Fruit fly (Drosophila melanogaster) whole organism, adult: ENCODE measurements around the gene Bmcp.

Experiments
- CG11617 ChIP-seq: fragments of 200-800 bp; sonication (Bioruptor generic); optimal IDR thresholded peaks from 2 replicates; lab custom pipeline; 2017; ENCODE audit warnings: mild to moderate bottlenecking, missing biosample characterization, missing genetic modification reagents, missing genetic modification characterization
- CG12768 ChIP-seq: fragments of 200-800 bp; sonication (Bioruptor generic); optimal IDR thresholded peaks from 2 replicates; lab custom pipeline; 2017; ENCODE audit warnings: missing biosample characterization, missing genetic modification characterization, mild to moderate bottlenecking, moderate library complexity, missing genetic modification reagents
- CG14711 ChIP-seq: fragments of 200-800 bp; sonication (Bioruptor generic); optimal IDR thresholded peaks from 2 replicates; lab custom pipeline; 2018; ENCODE audit warnings: missing biosample characterization, mild to moderate bottlenecking, missing genetic modification characterization, moderate library complexity
- CG1620 ChIP-seq: fragments of 200-800 bp; sonication (Bioruptor generic); optimal IDR thresholded peaks from 2 replicates; lab custom pipeline; 2016; ENCODE audit warnings: missing biosample characterization, missing genetic modification characterization
- CG33017 ChIP-seq: fragments of 200-800 bp; sonication (Bioruptor generic); optimal IDR thresholded peaks from 2 replicates; lab custom pipeline; 2018; ENCODE audit warnings: missing biosample characterization, mild to moderate bottlenecking, missing genetic modification characterization, moderate library complexity
- CG5204 ChIP-seq: fragments of 200-800 bp; sonication (Bioruptor generic); optimal IDR thresholded peaks from 2 replicates; lab custom pipeline; 2016; ENCODE audit warnings: missing biosample characterization, missing genetic modification characterization
- CG7045 ChIP-seq: fragments of 200-800 bp; sonication (Bioruptor generic); optimal IDR thresholded peaks from 2 replicates; lab custom pipeline; 2017; ENCODE audit warnings: missing biosample characterization, mild to moderate bottlenecking, missing genetic modification characterization
- CG7101 ChIP-seq: fragments of 200-800 bp; sonication (Bioruptor generic); optimal IDR thresholded peaks from 2 replicates; lab custom pipeline; 2018; ENCODE audit warnings: missing biosample characterization, mild to moderate bottlenecking, missing genetic modification characterization, moderate library complexity
- Clk ChIP-seq: fragments of 200-800 bp; sonication (Bioruptor generic); optimal IDR thresholded peaks from 2 replicates; lab custom pipeline; 2017; ENCODE audit warnings: missing biosample characterization, missing genetic modification characterization
- Crg-1 ChIP-seq: fragments of 200-800 bp; sonication (Bioruptor generic); optimal IDR thresholded peaks from 2 replicates; lab custom pipeline; 2016; ENCODE audit warnings: missing biosample characterization, missing genetic modification characterization
- Hr96 ChIP-seq: fragments of 200-800 bp; sonication (Bioruptor generic); optimal IDR thresholded peaks from 2 replicates; lab custom pipeline; 2016; ENCODE audit warnings: missing biosample characterization, missing genetic modification characterization
- Mnt ChIP-seq: fragments of 200-800 bp; sonication (Bioruptor generic); optimal IDR thresholded peaks from 2 replicates; lab custom pipeline; 2016; ENCODE audit warnings: missing biosample characterization, mild to moderate bottlenecking, missing genetic modification characterization
- bab1 ChIP-seq: fragments of 200-800 bp; sonication (Bioruptor generic); optimal IDR thresholded peaks from 3 replicates; lab custom pipeline; 2019; ENCODE audit warnings: missing biosample characterization, mild to moderate bottlenecking, missing genetic modification characterization, moderate library complexity
- cic ChIP-seq: fragments of 200-800 bp; sonication (Bioruptor generic); optimal IDR thresholded peaks from 2 replicates; lab custom pipeline; 2017; ENCODE audit warnings: missing biosample characterization, mild to moderate bottlenecking, missing genetic modification characterization, moderate library complexity
- cnc ChIP-seq, 2 experiments: fragments of >200 bp; optimal IDR thresholded peaks; 2 replicates each; lab custom pipeline; 2017
- kay ChIP-seq: fragments of 200-800 bp; sonication (Bioruptor generic); peaks from one replicate; lab custom pipeline; 2016; ENCODE audit warnings: missing biosample characterization, missing genetic modification characterization, borderline replicate concordance
- ovo ChIP-seq: fragments of 200-800 bp; sonication (Bioruptor generic); optimal IDR thresholded peaks from 2 replicates; lab custom pipeline; 2016; ENCODE audit warnings: missing biosample characterization, missing genetic modification characterization
- pad ChIP-seq: fragments of 200-800 bp; sonication (Bioruptor generic); optimal IDR thresholded peaks from 3 replicates; lab custom pipeline; 2017; ENCODE audit warnings: missing biosample characterization, missing genetic modification characterization, mild to moderate bottlenecking, moderate library complexity, missing genetic modification reagents
- tj ChIP-seq: fragments of 200-800 bp; sonication (Bioruptor generic); optimal IDR thresholded peaks from 3 replicates; lab custom pipeline; 2017; ENCODE audit warnings: missing biosample characterization, mild to moderate bottlenecking, missing genetic modification characterization, moderate library complexity
- toe ChIP-seq: fragments of 200-800 bp; sonication (Bioruptor generic); optimal IDR thresholded peaks from 2 replicates; lab custom pipeline; 2016; ENCODE audit warnings: missing biosample characterization, missing genetic modification characterization

Bmcp gene

DNA sequence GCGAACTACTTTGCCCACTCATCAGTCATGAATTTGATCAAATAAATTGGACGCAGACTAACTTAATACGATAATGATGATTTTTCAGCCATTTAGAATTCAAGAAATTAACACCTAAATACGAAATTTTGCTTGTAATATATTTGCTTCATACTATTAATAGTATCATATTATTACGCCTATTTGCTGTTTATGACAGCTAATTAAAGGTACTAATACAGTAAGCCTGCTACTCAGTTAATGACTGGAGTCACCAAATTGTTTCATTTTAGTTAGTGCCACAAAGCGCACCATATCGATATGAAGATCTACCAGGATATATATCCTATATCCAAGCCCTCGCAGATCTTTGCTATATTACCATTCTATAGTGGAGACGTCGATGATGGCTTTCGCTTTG is 30.3 kb downstream of the Bmcp start, which contains the start of gene Gr68a:
Gene Gr68a, plus strand, starts transcription at position 301 of the 400 bp plus-strand sequence.
- TF ChIP-seq CG12768 (GFP tag; lab: Kevin White, UChicago) (no peak), cic (GFP tag; lab: Kevin White, UChicago) (no peak)

DNA sequence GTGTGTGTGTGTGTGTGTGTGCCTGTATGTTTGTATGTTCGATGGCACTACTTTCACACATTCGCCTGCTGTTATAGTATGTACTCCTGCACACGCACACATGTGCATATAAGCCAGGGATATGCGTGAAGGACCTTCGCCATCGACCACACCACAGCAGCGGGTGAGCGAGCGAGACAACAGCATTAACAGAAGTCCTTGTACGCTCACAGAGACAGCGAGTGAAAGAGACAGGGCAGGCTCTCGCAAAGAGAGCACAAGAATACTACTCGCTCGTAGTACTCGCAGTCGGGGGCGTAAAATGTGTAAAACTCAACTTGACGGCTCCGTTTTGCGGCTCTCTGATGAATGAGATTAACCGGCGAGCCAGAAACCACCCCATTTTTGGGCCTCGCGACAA is 44.2 kb downstream of the Bmcp start:
- TF ChIP-seq pad (GFP tag; lab: Kevin White, UChicago) (no peak), cic (GFP tag; lab: Kevin White, UChicago) (no peak), Hr96 (GFP tag; lab: Kevin White, UChicago) (no peak), tj (GFP tag; lab: Kevin White, UChicago) (no peak), CG1620 (GFP tag; lab: Kevin White, UChicago) (no peak), Crg-1 (GFP tag; lab: Kevin White, UChicago) (no peak), CG14711 (tag; lab: Kevin White, UChicago) (no peak), CG33017 (tag; lab: Kevin White, UChicago) (no peak)

DNA sequence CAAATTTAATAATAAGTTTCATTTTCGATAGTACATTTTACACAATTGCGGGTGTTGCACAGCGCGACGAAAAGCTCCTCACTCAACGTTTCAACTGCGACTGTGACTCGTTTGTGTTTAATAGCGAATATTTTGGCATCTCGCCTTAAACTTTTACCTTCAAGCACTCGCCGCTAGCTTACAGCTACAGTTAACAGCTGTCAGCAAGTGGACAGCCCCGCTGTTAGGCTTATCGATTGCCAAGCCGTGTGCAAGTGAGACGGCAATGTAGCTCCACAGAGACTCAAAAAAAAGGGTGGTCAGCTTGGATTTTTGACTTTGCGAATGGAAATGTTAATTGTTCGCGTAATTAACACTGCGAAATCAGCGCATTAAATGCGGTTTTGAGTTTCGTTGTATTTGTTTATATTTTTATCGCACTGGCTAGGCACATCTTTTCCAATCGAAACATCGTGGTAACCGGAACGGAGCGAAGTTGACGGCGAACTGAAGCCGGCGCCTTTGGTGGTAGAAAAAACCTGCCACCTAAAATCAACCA is 45.0 kb downstream of the Bmcp start, which contains the start of gene loaf:
Gene loaf, minus strand, starts transcription at position 488 of the 538 bp plus-strand sequence.
- TF ChIP-seq cnc (optimal IDR thresholded peaks at IDR 0.05; lab: Kevin White, UChicago): no peak
- no peak for TF ChIP-seq bab1 (GFP tag; lab: Kevin White, UChicago)
- TF ChIP-seq CG33017 (tag; lab: Kevin White, UChicago): no peak
- TF ChIP-seq CG1620 (GFP tag; lab: Kevin White, UChicago): no peak
- TF ChIP-seq pad (GFP tag; lab: Kevin White, UChicago): no peak
- TF ChIP-seq Clk (GFP tag; lab: Kevin White, UChicago): no peak
- no peak for TF ChIP-seq kay
- TF ChIP-seq CG11617 (GFP tag; lab: Kevin White, UChicago): no peak
- no peak for TF ChIP-seq CG5204 (GFP tag; lab: Kevin White, UChicago)
- TF ChIP-seq cic (GFP tag; lab: Kevin White, UChicago): no peak
- TF ChIP-seq Hr96 (GFP tag; lab: Kevin White, UChicago): no peak
- TF ChIP-seq CG7045 (GFP tag; lab: Kevin White, UChicago): no peak
- no peak for TF ChIP-seq ovo (GFP tag; lab: Kevin White, UChicago)
- no peak for TF ChIP-seq CG14711 (tag; lab: Kevin White, UChicago)
- no peak for TF ChIP-seq Crg-1 (GFP tag; lab: Kevin White, UChicago)
- TF ChIP-seq CG12768 (GFP tag; lab: Kevin White, UChicago): no peak

DNA sequence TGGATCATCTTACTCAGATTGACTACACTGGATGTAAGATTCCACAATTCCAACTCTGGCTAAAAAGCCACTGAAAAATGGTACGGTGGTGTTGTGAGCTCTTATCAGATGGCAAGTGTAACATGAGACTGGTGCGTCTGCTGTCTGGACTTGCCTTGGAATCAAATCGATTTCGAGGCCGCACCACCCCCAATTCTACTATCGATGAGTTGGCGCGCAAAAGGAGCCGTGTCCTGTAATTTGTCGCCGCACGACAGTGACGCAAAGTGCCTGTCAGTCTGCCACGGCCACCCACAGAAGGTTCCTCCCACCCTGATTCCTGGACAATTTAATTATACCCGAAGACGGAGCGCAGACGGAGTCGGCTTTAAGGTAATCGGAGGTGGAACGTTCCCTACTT is 45.8 kb downstream of the Bmcp start:
- TF ChIP-seq Hr96 (GFP tag; lab: Kevin White, UChicago) (no peak), tj (GFP tag; lab: Kevin White, UChicago) (no peak), CG14711 (tag; lab: Kevin White, UChicago) (no peak), Crg-1 (GFP tag; lab: Kevin White, UChicago) (no peak), Mnt (no peak), kay (no peak), toe (GFP tag; lab: Kevin White, UChicago) (no peak), cic (GFP tag; lab: Kevin White, UChicago) (no peak), CG11617 (GFP tag; lab: Kevin White, UChicago) (no peak), CG12768 (GFP tag; lab: Kevin White, UChicago) (no peak), CG33017 (tag; lab: Kevin White, UChicago) (no peak), CG7101 (no peak), pad (GFP tag; lab: Kevin White, UChicago) (no peak), cnc (optimal IDR thresholded peaks at IDR 0.05; lab: Kevin White, UChicago) (no peak), bab1 (GFP tag; lab: Kevin White, UChicago) (no peak), ovo (GFP tag; lab: Kevin White, UChicago) (no peak)

DNA sequence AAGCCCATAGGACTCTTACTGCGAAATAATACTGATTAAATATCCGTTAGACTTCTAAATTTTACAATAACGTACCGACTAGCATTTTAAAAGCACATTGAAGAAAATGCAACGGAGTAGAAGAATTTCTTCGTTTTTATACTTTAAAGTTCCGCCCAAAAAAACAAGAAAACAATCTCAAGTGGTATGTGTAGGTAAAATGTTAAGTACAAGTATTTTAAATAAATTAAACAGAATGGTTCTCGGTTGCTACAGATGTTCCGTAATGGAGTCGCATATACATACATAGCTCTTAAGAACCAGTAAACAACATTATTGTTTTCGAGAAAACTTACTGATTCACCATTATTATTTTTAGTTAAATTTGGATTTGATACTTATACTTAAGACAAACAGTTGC is 51.3 kb downstream of the Bmcp start, which contains the start of gene Muc68D:
Gene Muc68D, minus strand, starts transcription at position 101 of the 400 bp plus-strand sequence.
- TF ChIP-seq kay (no peak), Mnt (no peak), CG1620 (GFP tag; lab: Kevin White, UChicago) (no peak), Hr96 (GFP tag; lab: Kevin White, UChicago) (no peak), CG7101 (no peak), bab1 (GFP tag; lab: Kevin White, UChicago) (no peak), CG12768 (GFP tag; lab: Kevin White, UChicago) (no peak), pad (GFP tag; lab: Kevin White, UChicago) (no peak), CG11617 (GFP tag; lab: Kevin White, UChicago) (no peak), Clk (GFP tag; lab: Kevin White, UChicago) (no peak), tj (GFP tag; lab: Kevin White, UChicago) (no peak), CG14711 (tag; lab: Kevin White, UChicago) (no peak), cnc (optimal IDR thresholded peaks at IDR 0.05; lab: Kevin White, UChicago) (no peak)

DNA sequence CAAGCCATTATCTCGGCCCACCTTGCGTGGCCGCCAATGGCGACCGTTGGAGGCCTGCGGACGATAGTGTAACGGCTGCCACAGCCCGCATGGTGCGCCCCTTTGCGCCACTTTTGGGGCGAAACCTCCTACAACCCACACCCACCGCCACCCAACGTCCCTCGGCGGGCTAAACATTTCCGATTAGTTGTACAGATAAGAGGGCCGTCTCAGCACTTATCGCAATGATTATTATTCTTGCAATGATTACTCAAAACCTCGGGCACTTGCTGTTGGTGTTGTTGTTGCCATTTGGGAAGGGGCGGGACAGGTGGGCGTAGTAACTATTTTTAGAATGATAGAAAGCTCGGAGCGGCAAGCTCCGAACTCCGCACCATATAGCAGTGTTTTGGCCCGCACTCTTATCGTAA is 51.9 kb downstream of the Bmcp start:
- TF ChIP-seq Mnt (peak; percentile 18), CG14711 (tag; lab: Kevin White, UChicago) (no peak), Clk (GFP tag; lab: Kevin White, UChicago) (no peak), cic (GFP tag; lab: Kevin White, UChicago) (peak; percentile 64), CG7101 (peak; percentile 5), CG12768 (GFP tag; lab: Kevin White, UChicago) (peak; percentile 23), tj (GFP tag; lab: Kevin White, UChicago) (no peak), Crg-1 (GFP tag; lab: Kevin White, UChicago) (no peak)
